Worm (Caenorhabditis elegans) whole organism, young adult: ENCODE results near the gene W08F4.3.
"Not testable (repeated sequence)": the region's sequence is repeated elsewhere in the genome, so short reads cannot be mapped to it uniquely, and the experiment has no call there.

Source experiments
- B0019.2 ChIP-seq: fragments of 200-800 bp; sonication (Bioruptor generic); conservative IDR thresholded peaks from 2 replicates; pipeline ENCODE4 v1.3.6; 2022; ENCODE audit warnings: missing genetic modification reagents, missing genetic modification characterization, missing compliant biosample characterization
- F23B12.7 ChIP-seq: sonication (generic microtip); optimal IDR thresholded peaks from 2 replicates; lab custom pipeline; 2017; ENCODE audit warnings: missing genetic modification characterization, mild to moderate bottlenecking, missing compliant biosample characterization, antibody characterized with exemption, moderate library complexity; ENCODE audit not compliant: insufficient read depth
- F37B4.10 ChIP-seq: fragments of 200-800 bp; sonication (Bioruptor generic); IDR thresholded peaks from 2 replicates; pipeline ENCODE4 v1.3.6; 2022; ENCODE audit warnings: missing genetic modification characterization, missing compliant biosample characterization
- akir-1 ChIP-seq: fragments of 200-800 bp; sonication (Bioruptor generic); optimal IDR thresholded peaks from 2 replicates; lab custom pipeline; 2018; ENCODE audit warnings: mild to moderate bottlenecking, missing genetic modification characterization, moderate library complexity, missing compliant biosample characterization
- bed-1 ChIP-seq: fragments of 200-800 bp; sonication (Bioruptor generic); IDR thresholded peaks from 2 replicates; pipeline ENCODE4 v1.3.6; 2022; ENCODE audit warnings: missing genetic modification reagents, missing genetic modification characterization, missing compliant biosample characterization
- bed-2 ChIP-seq: fragments of 200-800 bp; sonication (Bioruptor generic); IDR thresholded peaks from 2 replicates; pipeline ENCODE4 v1.3.6; 2022; ENCODE audit warnings: missing genetic modification reagents, missing genetic modification characterization, missing compliant biosample characterization
- die-1 ChIP-seq: sonication (generic microtip); optimal IDR thresholded peaks from 2 replicates; lab custom pipeline; 2016; ENCODE audit warnings: missing genotype, mild to moderate bottlenecking, missing genetic modification characterization, missing compliant biosample characterization
- efl-1 ChIP-seq: fragments of 150-350 bp; optimal IDR thresholded peaks from 2 replicates; lab custom pipeline; 2014; ENCODE audit warnings: missing biosample characterization, missing genetic modification reagents, missing genetic modification characterization
- ekl-4 ChIP-seq: fragments of 200-800 bp; sonication (Bioruptor generic); IDR thresholded peaks from 2 replicates; pipeline ENCODE4 v1.3.6; 2022; ENCODE audit warnings: missing genetic modification reagents, missing genetic modification characterization, missing compliant biosample characterization
- ets-4 ChIP-seq: fragments of 200-800 bp; sonication (Bioruptor generic); optimal IDR thresholded peaks from 2 replicates; lab custom pipeline; 2018; ENCODE audit warnings: mild to moderate bottlenecking, missing genetic modification characterization, missing compliant biosample characterization
- hlh-26 ChIP-seq: fragments of 200-800 bp; sonication (Bioruptor generic); conservative IDR thresholded peaks from 2 replicates; pipeline ENCODE4 v1.3.6; 2022; ENCODE audit warnings: missing genetic modification reagents, missing genetic modification characterization, missing compliant biosample characterization
- hmg-1.2 ChIP-seq: fragments of 200-800 bp; sonication (Bioruptor generic); IDR thresholded peaks from 2 replicates; pipeline ENCODE4 v1.3.6; 2022; ENCODE audit warnings: missing genetic modification reagents, missing genetic modification characterization, missing compliant biosample characterization
- let-526 ChIP-seq: fragments of 200-800 bp; sonication (Bioruptor generic); IDR thresholded peaks from 2 replicates; pipeline ENCODE4 v1.3.6; 2022; ENCODE audit warnings: missing genetic modification reagents, missing genetic modification characterization, missing compliant biosample characterization
- let-607 ChIP-seq, 2 experiments: fragments of 200-800 bp in 1 of 2; sonication (Bioruptor generic) in 1 of 2; sonication (generic microtip) in 1 of 2; optimal IDR thresholded peaks; 2 replicates each; lab custom pipeline; 2016 to 2018; ENCODE audit warnings: mild to moderate bottlenecking in 2 of 2, missing compliant biosample characterization in 2 of 2, missing genetic modification characterization in 2 of 2, moderate library complexity in 2 of 2, missing genotype in 1 of 2
- lsy-27 ChIP-seq: sonication (generic microtip); optimal IDR thresholded peaks from 2 replicates; lab custom pipeline; 2017; ENCODE audit warnings: missing genetic modification characterization, mild to moderate bottlenecking, missing compliant biosample characterization, antibody characterized with exemption, missing genotype, borderline replicate concordance; ENCODE audit not compliant: insufficient read depth
- madf-6 ChIP-seq: fragments of 200-800 bp; sonication (Bioruptor generic); IDR thresholded peaks from 2 replicates; pipeline ENCODE4 v1.3.6; 2022; ENCODE audit warnings: missing genetic modification reagents, missing genetic modification characterization, missing compliant biosample characterization
- nhr-179 ChIP-seq: sonication (generic microtip); optimal IDR thresholded peaks from 2 replicates; lab custom pipeline; 2016; ENCODE audit warnings: mild to moderate bottlenecking, missing genetic modification characterization, missing compliant biosample characterization
- nhr-27 ChIP-seq: fragments of 200-800 bp; sonication (Bioruptor generic); optimal IDR thresholded peaks from 2 replicates; lab custom pipeline; 2018; ENCODE audit warnings: mild to moderate bottlenecking, missing genetic modification characterization, moderate library complexity, missing compliant biosample characterization
- nhr-80 ChIP-seq: sonication (generic microtip); optimal IDR thresholded peaks from 2 replicates; lab custom pipeline; 2016; ENCODE audit warnings: missing genetic modification characterization, missing compliant biosample characterization
- pha-4 ChIP-seq: fragments of 150-350 bp; sonication (generic microtip); optimal IDR thresholded peaks from 2 replicates; lab custom pipeline; 2014; ENCODE audit warnings: missing biosample characterization, missing genetic modification reagents, missing genetic modification characterization
- rpc-1 ChIP-seq, 2 experiments: fragments of 150-350 bp in 1 of 2; sonication (generic microtip) in 1 of 2; optimal IDR thresholded peaks; 2 replicates each; lab custom pipeline; 2014 to 2018; ENCODE audit warnings: missing biosample characterization in 1 of 2, missing genetic modification characterization in 1 of 2, missing genetic modification reagents in 1 of 2, missing genotype in 1 of 2
- sdz-38 ChIP-seq: sonication (generic microtip); optimal IDR thresholded peaks from 2 replicates; lab custom pipeline; 2016; ENCODE audit warnings: missing genotype, missing genetic modification characterization, missing compliant biosample characterization
- sea-2 ChIP-seq: fragments of 200-800 bp; sonication (Bioruptor generic); IDR thresholded peaks from 2 replicates; pipeline ENCODE4 v1.3.6; 2022; ENCODE audit warnings: missing genetic modification characterization, missing compliant biosample characterization
- tbx-9 ChIP-seq: sonication (generic microtip); optimal IDR thresholded peaks from 2 replicates; lab custom pipeline; 2016; ENCODE audit warnings: borderline replicate concordance, missing genetic modification characterization, inconsistent platforms, missing compliant biosample characterization
- unc-130 ChIP-seq: sonication (generic microtip); optimal IDR thresholded peaks from 2 replicates; lab custom pipeline; 2016; ENCODE audit warnings: missing genetic modification reagents, missing genetic modification characterization, missing compliant biosample characterization
- unc-62 ChIP-seq: fragments of 150-350 bp; optimal IDR thresholded peaks from 2 replicates; lab custom pipeline; 2014; ENCODE audit warnings: missing biosample characterization, missing genetic modification reagents, missing genetic modification characterization
- ztf-22 ChIP-seq: fragments of 200-800 bp; sonication (Bioruptor generic); optimal IDR thresholded peaks from 2 replicates; lab custom pipeline; 2018; ENCODE audit warnings: mild to moderate bottlenecking, missing genetic modification characterization, moderate library complexity, missing compliant biosample characterization
- ztf-25 ChIP-seq: fragments of 200-800 bp; sonication (Bioruptor generic); IDR thresholded peaks from 2 replicates; pipeline ENCODE4 v1.3.6; 2022; ENCODE audit warnings: missing genetic modification reagents, missing genetic modification characterization, missing compliant biosample characterization
- ztf-28 ChIP-seq: fragments of 200-800 bp; sonication (Bioruptor generic); IDR thresholded peaks from 2 replicates; pipeline ENCODE4 v1.3.6; 2022; ENCODE audit warnings: missing genetic modification reagents, missing genetic modification characterization, missing compliant biosample characterization
- ztf-6 ChIP-seq: fragments of 200-800 bp; sonication (Bioruptor generic); IDR thresholded peaks from 2 replicates; pipeline ENCODE4 v1.3.6; 2022; ENCODE audit warnings: missing genetic modification reagents, missing genetic modification characterization, missing compliant biosample characterization

W08F4.3 gene

ce11 chrII:608757-609156, 28.4 kb downstream of the W08F4.3 start, which contains the start of gene W04H10.1:
Gene W04H10.1, plus strand, starts transcription at chrII:609057.
- TF ChIP-seq F23B12.7 (tag; lab: Kevin White, UChicago) (no peak), ztf-28 (GFP tag; lab: Robert Waterston, UW) (no peak), B0019.2 (GFP tag; lab: Robert Waterston, UW) (no peak), tbx-9 (no peak), lsy-27 (tag; lab: Kevin White, UChicago) (no peak), die-1 (no peak), sdz-38 (tag; lab: Kevin White, UChicago) (no peak), nhr-80 (tag; lab: Kevin White, UChicago) (no peak)

- TF ChIP-seq F37B4.10 (GFP tag; lab: Robert Waterston, UW); sea-2 (GFP tag; lab: Robert Waterston, UW); bed-2: not testable (repeated sequence)
Observed at ce11 chrII:612361-612760, 32.0 kb downstream of the W08F4.3 start, which contains the start of gene clec-118. Gene clec-118, minus strand, starts transcription at chrII:612461.

DNA sequence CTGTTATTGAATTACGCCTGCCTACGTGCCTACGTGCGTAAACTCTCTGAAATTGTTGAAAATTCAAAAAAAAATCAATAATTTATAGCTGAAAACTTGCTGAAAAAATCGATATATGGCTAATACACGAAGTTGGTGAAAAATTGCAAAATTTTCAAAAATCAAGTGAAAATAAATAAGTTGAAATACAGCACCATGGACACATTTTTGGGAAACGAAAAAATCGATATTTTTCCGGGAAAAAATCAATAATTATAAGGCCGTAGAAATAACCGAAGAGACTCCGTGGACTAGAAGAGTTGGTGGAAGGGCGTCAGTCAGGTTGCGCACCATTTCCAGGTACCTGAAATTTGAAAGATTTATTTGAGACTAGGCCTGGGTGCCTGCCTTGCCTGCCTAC, 34.3 kb downstream of the W08F4.3 start:
- TF ChIP-seq efl-1 (GFP tag; lab: Kevin White, UChicago) (no peak), bed-1 (GFP tag; lab: Robert Waterston, UW) (no peak), ztf-25 (no peak), ets-4 (GFP tag; lab: Kevin White, UChicago) (no peak)

DNA sequence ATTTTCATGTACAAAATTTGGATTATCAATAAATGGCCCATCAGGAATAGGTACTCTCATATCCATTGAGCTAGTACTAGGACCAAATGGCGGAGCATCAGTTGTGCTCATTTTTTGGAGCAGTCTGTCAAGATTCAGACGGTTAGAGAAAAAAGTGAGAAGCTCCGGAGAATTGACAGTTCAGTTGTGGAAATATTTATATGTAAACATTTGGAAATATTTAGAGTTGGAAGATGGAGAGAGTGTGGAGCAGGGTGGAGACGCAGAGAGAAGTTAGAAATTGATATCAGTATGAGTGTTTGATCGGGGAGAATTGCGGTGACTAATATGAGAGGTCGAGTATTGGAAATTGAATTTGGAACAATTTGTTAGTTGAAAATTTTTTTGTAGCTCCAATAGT, 40.7 kb downstream of the W08F4.3 start:
- peak; percentile 49 to 74 for TF ChIP-seq let-607 (tag; optimal IDR thresholded peaks at IDR 0.05; lab: Kevin White, UChicago)
- no peak for TF ChIP-seq ztf-6
- no peak for TF ChIP-seq nhr-179 (tag; lab: Kevin White, UChicago)
- peak; percentile 68 for TF ChIP-seq pha-4 (tag; lab: Kevin White, UChicago)
- peak; percentile 24 for TF ChIP-seq unc-62 (GFP tag; lab: Kevin White, UChicago)
- TF ChIP-seq ztf-22 (GFP tag; lab: Kevin White, UChicago) = no peak
- TF ChIP-seq ekl-4 (GFP tag; lab: Robert Waterston, UW) = no peak
- TF ChIP-seq hmg-1.2 = peak; percentile 73; the same call in 1 of the 2 replicates
- peak; percentile 71 for TF ChIP-seq nhr-80 (tag; lab: Kevin White, UChicago)

- TF ChIP-seq hmg-1.2 = peak; percentile 93
- peak; percentile 35 for TF ChIP-seq nhr-80 (tag; lab: Kevin White, UChicago)
- TF ChIP-seq efl-1 (GFP tag; lab: Kevin White, UChicago) = no peak
Observed at ce11 chrII:622478-622877, 42.1 kb downstream of the W08F4.3 start.

- TF ChIP-seq akir-1 (GFP tag; lab: Kevin White, UChicago) = no peak
- TF ChIP-seq hlh-26 = no peak
- no peak for TF ChIP-seq madf-6
- TF ChIP-seq nhr-27 (tag; lab: Kevin White, UChicago) = no peak
- no peak for TF ChIP-seq let-526
- TF ChIP-seq let-607 (tag; optimal IDR thresholded peaks at IDR 0.05; lab: Kevin White, UChicago) = no peak
- TF ChIP-seq unc-130 (GFP tag; lab: Kevin White, UChicago) = no peak
- TF ChIP-seq rpc-1 (optimal IDR thresholded peaks at IDR 0.05; lab: Kevin White, UChicago) = no peak
- TF ChIP-seq rpc-1 (tag; optimal IDR thresholded peaks at IDR 0.05; lab: Kevin White, UChicago) = no peak
- TF ChIP-seq ztf-28 (GFP tag; lab: Robert Waterston, UW) = no peak
Observed at ce11 chrII:624443-624842, 44.0 kb downstream of the W08F4.3 start, which contains the start of gene T04B8.5. Gene T04B8.5, minus strand, starts transcription at chrII:624543.
